Worm (Caenorhabditis elegans) whole organism, L1 larva: ENCODE measurements around the gene scly-1.

Experiments
- C04F5.9 ChIP-seq: sonication (generic microtip); optimal IDR thresholded peaks from 2 replicates; lab custom pipeline; 2016; ENCODE audit warnings: missing genetic modification characterization, missing compliant biosample characterization
- C16A3.4 ChIP-seq: fragments of 150-350 bp; optimal IDR thresholded peaks from 2 replicates; lab custom pipeline; 2014; ENCODE audit warnings: missing biosample characterization, missing genetic modification characterization
- Y116A8C.19 ChIP-seq: sonication (generic microtip); optimal IDR thresholded peaks from 2 replicates; lab custom pipeline; 2016; ENCODE audit warnings: missing compliant biosample characterization, missing genetic modification characterization, borderline replicate concordance
- ama-1 ChIP-seq: fragments of 150-350 bp; optimal IDR thresholded peaks from 2 replicates; lab custom pipeline; 2014
- blmp-1 ChIP-seq: fragments of 150-350 bp; optimal IDR thresholded peaks from 2 replicates; lab custom pipeline; 2014; ENCODE audit warnings: missing biosample characterization, missing genetic modification characterization
- ceh-63 ChIP-seq: fragments of 200-800 bp; sonication (Bioruptor generic); optimal IDR thresholded peaks from 2 replicates; lab custom pipeline; 2018; ENCODE audit warnings: mild to moderate bottlenecking, missing genetic modification characterization, missing compliant biosample characterization
- ceh-88 ChIP-seq: fragments of 200-800 bp; sonication (Bioruptor generic); IDR thresholded peaks from 2 replicates; pipeline ENCODE4 v1.3.6; 2022; ENCODE audit warnings: missing genetic modification characterization, missing compliant biosample characterization
- dsc-1 ChIP-seq: sonication (generic microtip); optimal IDR thresholded peaks from 2 replicates; lab custom pipeline; 2016; ENCODE audit warnings: mild to moderate bottlenecking, missing genetic modification characterization, missing compliant biosample characterization
- efl-1 ChIP-seq, 4 experiments: fragments of 150-350 bp; optimal IDR thresholded peaks in 3 of 4; peaks in 1 of 4; 1 replicate in 1 of 4; 2 replicates in 3 of 4; lab custom pipeline; 2014; ENCODE audit warnings: missing biosample characterization in 2 of 4, missing genetic modification characterization in 2 of 4, missing genetic modification reagents in 2 of 4
- efl-3 ChIP-seq: fragments of 200-800 bp; sonication (Bioruptor generic); optimal IDR thresholded peaks from 2 replicates; lab custom pipeline; 2018; ENCODE audit warnings: mild to moderate bottlenecking, missing genetic modification characterization, missing compliant biosample characterization
- egl-27 ChIP-seq, 2 experiments: fragments of 150-350 bp in 1 of 2; sonication (generic microtip); optimal IDR thresholded peaks; 3 replicates each; lab custom pipeline; 2017 to 2018; ENCODE audit warnings: missing biosample characterization in 2 of 2, missing genetic modification characterization in 2 of 2, missing genetic modification reagents in 2 of 2
- elt-2 ChIP-seq: sonication (generic microtip); optimal IDR thresholded peaks from 2 replicates; lab custom pipeline; 2016; ENCODE audit warnings: missing genetic modification characterization, mild to moderate bottlenecking, inconsistent platforms, missing compliant biosample characterization, missing genetic modification reagents
- fkh-4 ChIP-seq: sonication (generic microtip); optimal IDR thresholded peaks from 2 replicates; lab custom pipeline; 2016; ENCODE audit warnings: missing compliant biosample characterization, missing genetic modification characterization, borderline replicate concordance
- fos-1 ChIP-seq: fragments of 150-350 bp; optimal IDR thresholded peaks from 2 replicates; lab custom pipeline; 2014; ENCODE audit warnings: missing biosample characterization, missing genetic modification characterization
- grh-1 ChIP-seq: fragments of 200-800 bp; sonication (Bioruptor generic); IDR thresholded peaks from 2 replicates; pipeline ENCODE4 v1.3.6; 2022; ENCODE audit warnings: missing genetic modification reagents, missing genetic modification characterization, missing compliant biosample characterization
- hlh-4 ChIP-seq: sonication (generic microtip); optimal IDR thresholded peaks from 2 replicates; lab custom pipeline; 2016; ENCODE audit warnings: mild to moderate bottlenecking, missing genetic modification characterization, missing compliant biosample characterization
- jun-1 ChIP-seq: fragments of 150-350 bp; optimal IDR thresholded peaks from 2 replicates; lab custom pipeline; 2014; ENCODE audit warnings: missing biosample characterization, missing genetic modification reagents, missing genetic modification characterization
- lin-14 ChIP-seq: fragments of 200-800 bp; sonication (Bioruptor generic); optimal IDR thresholded peaks from 2 replicates; lab custom pipeline; 2018; ENCODE audit warnings: mild to moderate bottlenecking, missing genetic modification characterization, moderate library complexity, missing compliant biosample characterization
- lin-35 ChIP-seq, 2 experiments: fragments of 150-350 bp; optimal IDR thresholded peaks; 2 replicates each; lab custom pipeline; 2014; ENCODE audit warnings: missing biosample characterization in 2 of 2, missing genetic modification characterization in 2 of 2, missing genetic modification reagents in 2 of 2
- lin-39 ChIP-seq: fragments of 150-350 bp; optimal IDR thresholded peaks from 2 replicates; lab custom pipeline; 2014; ENCODE audit warnings: missing biosample characterization, missing genetic modification reagents, missing genetic modification characterization
- lsy-2 ChIP-seq, 2 experiments: fragments of 150-350 bp; optimal IDR thresholded peaks; 2 replicates each; lab custom pipeline; 2014; ENCODE audit warnings: missing biosample characterization in 2 of 2, missing genetic modification characterization in 2 of 2
- mdl-1 ChIP-seq, 2 experiments: fragments of 150-350 bp; optimal IDR thresholded peaks; 2 replicates each; lab custom pipeline; 2014 to 2017; ENCODE audit warnings: missing biosample characterization in 2 of 2, missing genetic modification characterization in 2 of 2, inconsistent platforms in 1 of 2
- mef-2 ChIP-seq: fragments of 150-350 bp; optimal IDR thresholded peaks from 2 replicates; lab custom pipeline; 2014; ENCODE audit warnings: missing biosample characterization, missing genetic modification characterization
- nhr-19 ChIP-seq: fragments of 200-800 bp; sonication (Bioruptor generic); conservative IDR thresholded peaks from 2 replicates; pipeline ENCODE4 v1.3.6; 2022; ENCODE audit warnings: missing genetic modification characterization, missing compliant biosample characterization
- nhr-20 ChIP-seq: sonication (generic microtip); optimal IDR thresholded peaks from 2 replicates; lab custom pipeline; 2016; ENCODE audit warnings: mild to moderate bottlenecking, missing genetic modification characterization, missing compliant biosample characterization
- nhr-237 ChIP-seq: fragments of 150-350 bp; optimal IDR thresholded peaks from 2 replicates; lab custom pipeline; 2014; ENCODE audit warnings: missing biosample characterization, missing genetic modification characterization
- nhr-47 ChIP-seq: sonication (generic microtip); optimal IDR thresholded peaks from 2 replicates; lab custom pipeline; 2016; ENCODE audit warnings: mild to moderate bottlenecking, missing genetic modification characterization, moderate library complexity, missing compliant biosample characterization
- nhr-71 ChIP-seq: sonication (generic microtip); optimal IDR thresholded peaks from 2 replicates; lab custom pipeline; 2016; ENCODE audit warnings: mild to moderate bottlenecking, missing genetic modification characterization, moderate library complexity, missing compliant biosample characterization
- nhr-85 ChIP-seq: sonication (generic microtip); peaks from one replicate; lab custom pipeline; 2016; ENCODE audit warnings: missing genetic modification characterization, inconsistent platforms, missing compliant biosample characterization
- nhr-90 ChIP-seq: sonication (generic microtip); optimal IDR thresholded peaks from 2 replicates; lab custom pipeline; 2016; ENCODE audit warnings: mild to moderate bottlenecking, missing genetic modification characterization, missing compliant biosample characterization; ENCODE audit not compliant: poor library complexity
- pax-3 ChIP-seq: fragments of 200-800 bp; sonication (Bioruptor generic); optimal IDR thresholded peaks from 2 replicates; lab custom pipeline; 2018; ENCODE audit warnings: mild to moderate bottlenecking, missing genetic modification characterization, moderate library complexity, missing compliant biosample characterization
- pqm-1 ChIP-seq: sonication (generic microtip); optimal IDR thresholded peaks from 3 replicates; lab custom pipeline; 2017; ENCODE audit warnings: missing biosample characterization, missing genetic modification characterization
- rnt-1 ChIP-seq: sonication (generic microtip); optimal IDR thresholded peaks from 2 replicates; lab custom pipeline; 2016; ENCODE audit warnings: mild to moderate bottlenecking, missing genetic modification characterization, moderate library complexity, missing compliant biosample characterization
- skn-1 ChIP-seq: fragments of 150-350 bp; optimal IDR thresholded peaks from 2 replicates; lab custom pipeline; 2014; ENCODE audit warnings: missing biosample characterization, missing genetic modification characterization
- snpc-4 ChIP-seq: fragments of 150-350 bp; optimal IDR thresholded peaks from 2 replicates; lab custom pipeline; 2014; ENCODE audit warnings: missing biosample characterization, missing genetic modification characterization
- sup-37 ChIP-seq: fragments of 200-800 bp; sonication (Bioruptor generic); optimal IDR thresholded peaks from 2 replicates; lab custom pipeline; 2018; ENCODE audit warnings: mild to moderate bottlenecking, missing genetic modification characterization, missing compliant biosample characterization
- swsn-7 ChIP-seq: sonication (generic microtip); optimal IDR thresholded peaks from 2 replicates; lab custom pipeline; 2016; ENCODE audit warnings: missing genetic modification characterization, missing compliant biosample characterization
- tlp-1 ChIP-seq: fragments of 150-350 bp; optimal IDR thresholded peaks from 2 replicates; lab custom pipeline; 2014; ENCODE audit warnings: missing biosample characterization, missing genetic modification characterization
- unc-98 ChIP-seq: fragments of 200-800 bp; sonication (Bioruptor generic); IDR thresholded peaks from 2 replicates; pipeline ENCODE4 v1.3.6; 2022; ENCODE audit warnings: missing genetic modification characterization, missing compliant biosample characterization
- vab-15 ChIP-seq: sonication (generic microtip); optimal IDR thresholded peaks from 2 replicates; lab custom pipeline; 2017; ENCODE audit warnings: missing genotype, mild to moderate bottlenecking, missing genetic modification characterization, missing compliant biosample characterization
- xbp-1 ChIP-seq: sonication (generic microtip); optimal IDR thresholded peaks from 2 replicates; lab custom pipeline; 2016; ENCODE audit warnings: missing genetic modification characterization, missing compliant biosample characterization
- zag-1 ChIP-seq: fragments of 150-350 bp; optimal IDR thresholded peaks from 2 replicates; lab custom pipeline; 2014; ENCODE audit warnings: missing biosample characterization, missing genetic modification characterization
- zip-4 ChIP-seq: fragments of 200-800 bp; sonication (Bioruptor generic); optimal IDR thresholded peaks from 2 replicates; lab custom pipeline; 2018; ENCODE audit warnings: mild to moderate bottlenecking, missing genetic modification characterization, moderate library complexity, missing compliant biosample characterization
- ztf-4 ChIP-seq: fragments of 150-350 bp; optimal IDR thresholded peaks from 2 replicates; lab custom pipeline; 2014; ENCODE audit warnings: missing biosample characterization, missing genetic modification characterization

scly-1 gene

DNA sequence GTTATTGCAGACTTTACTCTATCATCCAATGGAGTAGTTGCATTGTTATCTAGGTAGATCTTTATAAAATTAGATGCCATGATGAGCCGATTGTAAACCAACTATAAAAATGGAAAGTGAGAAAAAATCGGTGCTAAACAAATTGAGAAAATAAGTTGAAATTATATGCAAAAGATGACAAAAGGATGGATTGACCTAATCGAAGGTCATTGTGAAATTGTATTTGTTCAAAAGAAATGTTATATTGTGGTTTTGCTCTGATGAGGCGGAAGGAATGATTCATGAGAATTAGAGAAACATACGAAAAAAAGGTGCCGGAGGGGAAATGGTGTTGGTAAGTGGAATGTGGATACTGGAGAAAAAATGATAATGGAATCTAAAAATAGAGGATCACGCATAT, at the start of gene scly-1:
Gene scly-1, minus strand, starts transcription at position 101 of the 400 bp plus-strand sequence.
- TF ChIP-seq ztf-4 (tag; lab: Kevin White, UChicago) (no peak), efl-1 (optimal IDR thresholded peaks at IDR 0.05; lab: Kevin White, UChicago) (no peak), efl-1 (GFP tag; optimal IDR thresholded peaks at IDR 0.05 in 1 of 2; lab: Kevin White, UChicago) (peak in 1 of 2 experiments; percentile 87), efl-3 (no peak), nhr-47 (tag; lab: Kevin White, UChicago) (no peak), swsn-7 (tag; lab: Kevin White, UChicago) (no peak), Y116A8C.19 (no peak), ceh-63 (GFP tag; lab: Kevin White, UChicago) (no peak), snpc-4 (tag; lab: Kevin White, UChicago) (no peak)

DNA sequence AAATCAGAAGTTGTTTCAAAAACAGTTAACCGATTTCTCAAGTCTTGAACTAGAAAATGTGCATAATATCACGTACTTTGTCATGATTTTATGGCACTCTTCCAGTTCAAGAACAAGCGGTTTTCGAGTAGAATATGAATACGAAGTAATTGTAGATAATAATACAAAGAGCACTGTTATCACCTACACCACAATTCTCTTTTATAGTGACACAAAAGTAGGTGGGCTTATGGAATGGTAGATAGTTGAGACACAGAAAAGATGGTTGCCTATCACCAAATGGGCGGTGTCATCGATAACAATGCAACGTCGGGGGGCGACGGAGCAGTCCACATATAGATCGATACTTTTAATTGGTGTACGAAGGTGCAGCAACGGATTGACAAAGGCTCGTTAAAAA, 47.8 kb upstream of the scly-1 start:
- TF ChIP-seq nhr-20 (tag; lab: Kevin White, UChicago) (peak; percentile 4), fos-1 (tag; lab: Kevin White, UChicago) (no peak), C16A3.4 (tag; lab: Kevin White, UChicago) (no peak), ama-1 (lab: Kevin White, UChicago) (peak; percentile 37), skn-1 (tag; lab: Kevin White, UChicago) (no peak), vab-15 (tag; lab: Kevin White, UChicago) (no peak), nhr-85 (tag; lab: Kevin White, UChicago) (no peak), nhr-71 (peak; percentile 14), C04F5.9 (tag; lab: Kevin White, UChicago) (no peak), zip-4 (GFP tag; lab: Kevin White, UChicago) (no peak), nhr-90 (tag; lab: Kevin White, UChicago) (peak; percentile 38), elt-2 (peak; percentile 95), ceh-88 (GFP tag; lab: Robert Waterston, UW) (no peak), zag-1 (tag; lab: Kevin White, UChicago) (no peak), fkh-4 (tag; lab: Kevin White, UChicago) (no peak), nhr-19 (GFP tag; lab: Robert Waterston, UW) (no peak), lsy-2 (tag; optimal IDR thresholded peaks at IDR 0.05; lab: Kevin White, UChicago) (peak in 1 of 2 experiments; percentile 13), lin-35 (GFP tag; optimal IDR thresholded peaks at IDR 0.05; lab: Kevin White, UChicago) (peak in 1 of 2 experiments; percentile 65), sup-37 (GFP tag; lab: Kevin White, UChicago) (no peak), unc-98 (no peak), grh-1 (GFP tag; lab: Robert Waterston, UW) (no peak), lin-14 (GFP tag; lab: Kevin White, UChicago) (peak; percentile 33), rnt-1 (tag; lab: Kevin White, UChicago) (no peak), lin-39 (no peak), tlp-1 (tag; lab: Kevin White, UChicago) (peak; percentile 30), nhr-237 (no peak), hlh-4 (tag; lab: Kevin White, UChicago) (no peak), dsc-1 (no peak), xbp-1 (tag; lab: Kevin White, UChicago) (no peak), pqm-1 (peak; percentile 37), efl-1 (optimal IDR thresholded peaks at IDR 0.05; lab: Kevin White, UChicago) (no peak), efl-1 (GFP tag; optimal IDR thresholded peaks at IDR 0.05 in 1 of 2; lab: Kevin White, UChicago) (peak in 1 of 2 experiments; percentile 43), mef-2 (tag; lab: Kevin White, UChicago) (no peak), mdl-1 (tag; optimal IDR thresholded peaks at IDR 0.05; lab: Kevin White, UChicago) (no peak)

DNA sequence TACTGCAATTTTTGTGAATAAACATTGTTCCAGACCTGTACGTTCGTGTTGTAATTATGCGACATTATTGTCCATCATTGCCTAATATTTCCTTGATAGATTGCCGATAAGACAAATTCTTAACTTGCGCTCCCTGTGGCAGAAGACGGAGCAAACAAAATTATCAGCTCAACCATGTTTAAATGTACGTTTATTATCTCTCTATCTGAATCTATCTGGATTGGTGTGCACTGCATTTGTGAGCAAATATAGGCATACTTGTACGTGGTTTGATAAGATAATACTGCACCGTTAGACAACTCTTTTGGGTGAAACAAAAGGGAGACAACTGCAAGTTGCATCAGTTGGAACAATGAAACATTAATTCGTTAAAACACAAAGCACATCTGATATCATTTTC, 46.4 kb upstream of the scly-1 start:
- peak; percentile 6 for TF ChIP-seq pax-3 (tag; lab: Kevin White, UChicago)
- no peak for TF ChIP-seq ceh-63 (GFP tag; lab: Kevin White, UChicago)
- TF ChIP-seq snpc-4 (tag; lab: Kevin White, UChicago) = no peak
- TF ChIP-seq pqm-1 = peak; percentile 39
- TF ChIP-seq jun-1 (tag; lab: Kevin White, UChicago) = peak; percentile 34
- TF ChIP-seq elt-2 = peak; percentile 97
- no peak for TF ChIP-seq efl-1 (optimal IDR thresholded peaks at IDR 0.05; lab: Kevin White, UChicago)
- peak in 1 of 2 experiments; percentile 60 for TF ChIP-seq efl-1 (GFP tag; optimal IDR thresholded peaks at IDR 0.05 in 1 of 2; lab: Kevin White, UChicago)
- TF ChIP-seq lin-35 (GFP tag; optimal IDR thresholded peaks at IDR 0.05; lab: Kevin White, UChicago) = peak in 1 of 2 experiments; percentile 21
- TF ChIP-seq nhr-20 (tag; lab: Kevin White, UChicago) = peak; percentile 16
- no peak for TF ChIP-seq ztf-4 (tag; lab: Kevin White, UChicago)
- peak; percentile 19 for TF ChIP-seq nhr-71
- TF ChIP-seq nhr-90 (tag; lab: Kevin White, UChicago) = peak; percentile 4
- no peak for TF ChIP-seq skn-1 (tag; lab: Kevin White, UChicago)
- TF ChIP-seq blmp-1 = no peak
- TF ChIP-seq lin-14 (GFP tag; lab: Kevin White, UChicago) = peak; percentile 22
- no peak for TF ChIP-seq egl-27 (tag; optimal IDR thresholded peaks at IDR 0.05; lab: Kevin White, UChicago)
